Worm (Caenorhabditis elegans) whole organism, L4/young adult: ENCODE results near the gene K10G4.5.

Source experiments
- W03F9.2 ChIP-seq: fragments of 150-350 bp; optimal IDR thresholded peaks from 2 replicates; lab custom pipeline; 2014; ENCODE audit warnings: missing biosample characterization, missing genetic modification characterization
- him-1 ChIP-seq: sonication (generic microtip); optimal IDR thresholded peaks from 2 replicates; lab custom pipeline; 2016; ENCODE audit warnings: missing genotype, missing genetic modification reagents, missing genetic modification characterization, missing compliant biosample characterization

- TF ChIP-seq him-1 (tag; lab: Kevin White, UChicago) (no peak), W03F9.2 (tag; lab: Kevin White, UChicago) (no peak)
Observed at ce11 chrV:17296443-17296842, 4.8 kb downstream of the K10G4.5 start.
